Fruit fly (Drosophila melanogaster) whole organism, embryonic: ENCODE measurements around the gene Arpc2.

Experiments used
- Ada2b ChIP-seq: fragments of 200-800 bp; sonication (Bioruptor generic); IDR thresholded peaks from 2 replicates; pipeline ENCODE4 v1.3.6; 2022; ENCODE audit warnings: missing biosample characterization, missing genetic modification characterization
- Bgb ChIP-seq: fragments of 200-800 bp; sonication (Bioruptor generic); IDR thresholded peaks from 2 replicates; pipeline ENCODE4 v1.3.6; 2022; ENCODE audit warnings: missing biosample characterization, missing genetic modification characterization; ENCODE audit not compliant: partially characterized antibody
- CG10321 ChIP-seq: fragments of 200-800 bp; sonication (Bioruptor generic); IDR thresholded peaks from 2 replicates; pipeline ENCODE4 v1.3.6; 2022; ENCODE audit warnings: missing biosample characterization, missing genetic modification characterization
- CG10366 ChIP-seq: fragments of 200-800 bp; sonication (Bioruptor generic); IDR thresholded peaks from 2 replicates; pipeline ENCODE4 v1.3.6; 2022; ENCODE audit warnings: missing biosample characterization, missing genetic modification characterization
- CG11085 ChIP-seq: fragments of 200-800 bp; sonication (Bioruptor generic); IDR thresholded peaks from 2 replicates; pipeline ENCODE4 v1.3.6; 2022; ENCODE audit warnings: missing biosample characterization, missing genetic modification characterization
- CG12236 ChIP-seq: fragments of 200-800 bp; sonication (Bioruptor generic); optimal IDR thresholded peaks from 2 replicates; lab custom pipeline; 2016; ENCODE audit warnings: missing biosample characterization, missing genetic modification characterization
- CG13424 ChIP-seq: fragments of 200-800 bp; sonication (Bioruptor generic); optimal IDR thresholded peaks from 2 replicates; lab custom pipeline; 2019; ENCODE audit warnings: missing biosample characterization, mild to moderate bottlenecking, missing genetic modification characterization, moderate library complexity
- CG15269 ChIP-seq: fragments of 200-800 bp; sonication (Bioruptor generic); optimal IDR thresholded peaks from 2 replicates; lab custom pipeline; 2018; ENCODE audit warnings: missing biosample characterization, mild to moderate bottlenecking, missing genetic modification characterization, moderate library complexity
- CG17802 ChIP-seq: fragments of 200-800 bp; sonication (Bioruptor generic); optimal IDR thresholded peaks from 2 replicates; lab custom pipeline; 2018; ENCODE audit warnings: missing biosample characterization, mild to moderate bottlenecking, missing genetic modification characterization, moderate library complexity
- CG17912 ChIP-seq: fragments of 200-800 bp; sonication (Bioruptor generic); optimal IDR thresholded peaks from 2 replicates; lab custom pipeline; 2018; ENCODE audit warnings: missing biosample characterization, mild to moderate bottlenecking, missing genetic modification characterization
- CG18262 ChIP-seq: fragments of 200-800 bp; optimal IDR thresholded peaks from 3 replicates; lab custom pipeline; 2019; ENCODE audit warnings: missing biosample characterization, mild to moderate bottlenecking, missing genetic modification characterization, moderate library complexity
- CG2875 ChIP-seq: fragments of 200-800 bp; sonication (Bioruptor generic); optimal IDR thresholded peaks from 2 replicates; lab custom pipeline; 2017; ENCODE audit warnings: missing biosample characterization, mild to moderate bottlenecking, missing genetic modification characterization, missing genetic modification reagents
- CG31365 ChIP-seq: fragments of 200-800 bp; sonication (Bioruptor generic); optimal IDR thresholded peaks from 2 replicates; lab custom pipeline; 2018; ENCODE audit warnings: missing biosample characterization, mild to moderate bottlenecking, missing genetic modification characterization
- CG33213 ChIP-seq: fragments of 200-800 bp; sonication (Bioruptor generic); optimal IDR thresholded peaks from 3 replicates; lab custom pipeline; 2016; ENCODE audit warnings: missing biosample characterization, missing genetic modification characterization
- CG9437 ChIP-seq: fragments of 200-800 bp; sonication (Bioruptor generic); optimal IDR thresholded peaks from 2 replicates; lab custom pipeline; 2018; ENCODE audit warnings: missing biosample characterization, mild to moderate bottlenecking, missing genetic modification characterization
- Dek ChIP-seq: fragments of 200-800 bp; sonication (Bioruptor generic); optimal IDR thresholded peaks from 3 replicates; lab custom pipeline; 2019; ENCODE audit warnings: missing biosample characterization, mild to moderate bottlenecking, missing genetic modification characterization, moderate library complexity
- Doc2 ChIP-seq: fragments of 200-800 bp; sonication (Bioruptor generic); IDR thresholded peaks from 2 replicates; pipeline ENCODE4 v1.3.6; 2022; ENCODE audit warnings: missing biosample characterization, missing genetic modification characterization
- Fer1 ChIP-seq: fragments of 200-800 bp; sonication (Bioruptor generic); optimal IDR thresholded peaks from 2 replicates; lab custom pipeline; 2017; ENCODE audit warnings: missing biosample characterization, mild to moderate bottlenecking, missing genetic modification characterization
- Hand ChIP-seq: fragments of 200-800 bp; sonication (Bioruptor generic); optimal IDR thresholded peaks from 2 replicates; lab custom pipeline; 2017; ENCODE audit warnings: mild to moderate bottlenecking, missing biosample characterization, missing genetic modification reagents, missing genetic modification characterization
- HmgZ ChIP-seq: fragments of 200-800 bp; sonication (Bioruptor generic); optimal IDR thresholded peaks from 2 replicates; lab custom pipeline; 2018; ENCODE audit warnings: missing biosample characterization, mild to moderate bottlenecking, missing genetic modification characterization
- Hr39 ChIP-seq: fragments of >200 bp; optimal IDR thresholded peaks from 2 replicates; lab custom pipeline; 2017
- Max ChIP-seq: fragments of 200-800 bp; sonication (Bioruptor generic); optimal IDR thresholded peaks from 2 replicates; lab custom pipeline; 2016; ENCODE audit warnings: missing biosample characterization, mild to moderate bottlenecking, missing genetic modification characterization
- Nf-YB ChIP-seq: fragments of 200-800 bp; sonication (Bioruptor generic); optimal IDR thresholded peaks from 3 replicates; lab custom pipeline; 2019; ENCODE audit warnings: missing biosample characterization, mild to moderate bottlenecking, missing genetic modification characterization, moderate library complexity
- Poxn ChIP-seq: fragments of 200-800 bp; sonication (Bioruptor generic); IDR thresholded peaks from 2 replicates; pipeline ENCODE4 v1.3.6; 2022; ENCODE audit warnings: missing biosample characterization, missing genetic modification characterization
- Side ChIP-seq: fragments of 200-800 bp; sonication (Bioruptor generic); optimal IDR thresholded peaks from 2 replicates; lab custom pipeline; 2016; ENCODE audit warnings: missing biosample characterization, missing genetic modification characterization
- ab ChIP-seq: fragments of 200-800 bp; sonication (Bioruptor generic); optimal IDR thresholded peaks from 2 replicates; lab custom pipeline; 2016; ENCODE audit warnings: missing biosample characterization, missing genetic modification characterization
- al ChIP-seq: fragments of 200-800 bp; sonication (Bioruptor generic); IDR thresholded peaks from 2 replicates; pipeline ENCODE4 v1.3.6; 2022; ENCODE audit warnings: missing biosample characterization, missing genetic modification characterization
- ara ChIP-seq: fragments of 200-800 bp; sonication (Bioruptor generic); IDR thresholded peaks from 2 replicates; pipeline ENCODE4 v1.3.6; 2022; ENCODE audit warnings: missing biosample characterization, missing genetic modification characterization
- ash1 ChIP-seq: fragments of 200-800 bp; sonication (Bioruptor generic); optimal IDR thresholded peaks from 2 replicates; lab custom pipeline; 2018; ENCODE audit warnings: missing biosample characterization, mild to moderate bottlenecking, missing genetic modification characterization
- bbx ChIP-seq: fragments of 200-800 bp; sonication (Bioruptor generic); IDR thresholded peaks from 2 replicates; pipeline ENCODE4 v1.3.6; 2022; ENCODE audit warnings: missing biosample characterization, missing genetic modification characterization; ENCODE audit not compliant: partially characterized antibody
- bcd ChIP-seq: fragments of 200-800 bp; sonication (Bioruptor generic); optimal IDR thresholded peaks from 2 replicates; lab custom pipeline; 2017; ENCODE audit warnings: missing biosample characterization, mild to moderate bottlenecking, missing genetic modification characterization
- caup ChIP-seq: fragments of 200-800 bp; sonication (Bioruptor generic); optimal IDR thresholded peaks from 3 replicates; lab custom pipeline; 2017; ENCODE audit warnings: missing biosample characterization, mild to moderate bottlenecking, missing genetic modification characterization, moderate library complexity; ENCODE audit not compliant: severe bottlenecking
- ci ChIP-seq: fragments of 200-800 bp; sonication (Bioruptor generic); IDR thresholded peaks from 3 replicates; pipeline ENCODE4 v1.3.6; 2022; ENCODE audit warnings: missing biosample characterization, missing genetic modification characterization
- esg ChIP-seq: fragments of 200-800 bp; sonication (Bioruptor generic); conservative IDR thresholded peaks from 2 replicates; pipeline ENCODE4 v1.3.6; 2022; ENCODE audit warnings: missing biosample characterization, missing genetic modification characterization
- gro ChIP-seq: fragments of 200-800 bp; sonication (Bioruptor generic); optimal IDR thresholded peaks from 2 replicates; lab custom pipeline; 2016; ENCODE audit warnings: missing biosample characterization, missing genetic modification characterization
- lbe ChIP-seq: fragments of 200-800 bp; sonication (Bioruptor generic); optimal IDR thresholded peaks from 2 replicates; lab custom pipeline; 2016; ENCODE audit warnings: missing biosample characterization, mild to moderate bottlenecking, missing genetic modification characterization
- p53 ChIP-seq: fragments of 200-800 bp; sonication (Bioruptor generic); optimal IDR thresholded peaks from 2 replicates; lab custom pipeline; 2016; ENCODE audit warnings: missing biosample characterization, missing genetic modification characterization
- phol ChIP-seq: fragments of 200-800 bp; sonication (Bioruptor generic); optimal IDR thresholded peaks from 3 replicates; lab custom pipeline; 2018; ENCODE audit warnings: missing biosample characterization, mild to moderate bottlenecking, missing genetic modification characterization, moderate library complexity
- rib ChIP-seq: fragments of 200-800 bp; sonication (Bioruptor generic); IDR thresholded peaks from 2 replicates; pipeline ENCODE4 v1.3.6; 2022; ENCODE audit warnings: missing biosample characterization, missing genetic modification characterization
- run ChIP-seq: fragments of 200-800 bp; sonication (Bioruptor generic); optimal IDR thresholded peaks from 3 replicates; lab custom pipeline; 2018; ENCODE audit warnings: missing biosample characterization, mild to moderate bottlenecking, missing genetic modification characterization
- seq ChIP-seq: fragments of 200-800 bp; sonication (Bioruptor generic); IDR thresholded peaks from 2 replicates; pipeline ENCODE4 v1.3.6; 2022; ENCODE audit warnings: missing biosample characterization, missing genetic modification characterization
- slbo ChIP-seq: fragments of 200-800 bp; sonication (Bioruptor generic); IDR thresholded peaks from 2 replicates; pipeline ENCODE4 v1.3.6; 2022; ENCODE audit warnings: missing biosample characterization, missing genetic modification characterization
- sob ChIP-seq: fragments of 200-800 bp; sonication (Bioruptor generic); IDR thresholded peaks from 2 replicates; pipeline ENCODE4 v1.3.6; 2022; ENCODE audit warnings: missing biosample characterization, missing genetic modification characterization
- sqz ChIP-seq: fragments of 200-800 bp; sonication (Bioruptor generic); optimal IDR thresholded peaks from 3 replicates; lab custom pipeline; 2018; ENCODE audit warnings: missing biosample characterization, mild to moderate bottlenecking, missing genetic modification characterization

The Arpc2 gene

DNA sequence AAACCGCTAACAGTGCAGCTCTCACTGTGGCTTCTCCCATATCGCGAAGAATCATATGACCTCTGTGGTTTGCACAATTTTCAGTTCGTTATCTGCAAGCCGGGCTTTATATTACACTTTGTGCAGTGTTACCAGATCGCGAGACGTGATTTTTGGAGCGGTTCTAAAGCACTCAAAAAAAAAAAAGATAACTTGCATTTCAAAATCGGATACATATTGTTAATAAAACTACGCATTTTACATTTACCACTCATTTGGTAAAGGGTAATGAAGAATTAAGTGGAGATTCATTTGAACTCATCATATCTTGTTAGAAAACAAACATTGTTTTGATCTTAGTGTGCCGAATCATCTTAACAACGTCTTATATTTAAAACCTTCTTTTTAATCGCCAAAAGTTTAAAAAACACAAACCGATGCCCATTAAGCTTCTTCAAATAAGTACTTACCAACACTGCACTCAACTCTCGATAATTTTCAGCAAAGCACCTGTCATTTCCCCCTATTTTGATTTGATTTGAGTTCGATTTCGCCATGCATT is 46.5 kb downstream of the Arpc2 start, which contains the start of gene CG2493 (continued):
- TF ChIP-seq sob (GFP tag; lab: Robert Waterston, UW) (peak; percentile 59; the same call in 1 of the 2 replicates), CG33213 (GFP tag; lab: Kevin White, UChicago) (peak; percentile 5), slbo (no peak), ab (GFP tag; lab: Kevin White, UChicago) (no peak), CG9437 (GFP tag; lab: Kevin White, UChicago) (no peak), Bgb (GFP tag; lab: Robert Waterston, UW) (no peak), CG2875 (GFP tag; lab: Kevin White, UChicago) (no peak), Poxn (GFP tag; lab: Robert Waterston, UW) (no peak), lbe (GFP tag; lab: Kevin White, UChicago) (no peak), ci (GFP tag; lab: Robert Waterston, UW) (no peak), Fer1 (GFP tag; lab: Kevin White, UChicago) (peak; percentile 45), seq (GFP tag; lab: Robert Waterston, UW) (no peak), caup (no peak), Max (GFP tag; lab: Kevin White, UChicago) (no peak), gro (GFP tag; lab: Kevin White, UChicago) (no peak), CG13424 (tag; lab: Kevin White, UChicago) (no peak), ash1 (GFP tag; lab: Kevin White, UChicago) (no peak), Ada2b (GFP tag; lab: Robert Waterston, UW) (no peak), CG15269 (no peak), esg (GFP tag; lab: Robert Waterston, UW) (no peak), rib (GFP tag; lab: Robert Waterston, UW) (no peak), Nf-YB (GFP tag; lab: Kevin White, UChicago) (no peak), bcd (peak; percentile 30), CG12236 (GFP tag; lab: Kevin White, UChicago) (no peak), Doc2 (GFP tag; lab: Robert Waterston, UW) (no peak), CG17802 (tag; lab: Kevin White, UChicago) (no peak), CG11085 (GFP tag; lab: Robert Waterston, UW) (no peak), Hr39 (lab: Kevin White, UChicago) (no peak), CG18262 (tag; lab: Kevin White, UChicago) (peak; percentile 64), sqz (GFP tag; lab: Kevin White, UChicago) (no peak), phol (tag; lab: Kevin White, UChicago) (peak; percentile 63), HmgZ (tag; lab: Kevin White, UChicago) (no peak), p53 (GFP tag; lab: Kevin White, UChicago) (no peak), CG17912 (GFP tag; lab: Kevin White, UChicago) (no peak), bbx (no peak), CG31365 (tag; lab: Kevin White, UChicago) (no peak), Side (GFP tag; lab: Kevin White, UChicago) (no peak), al (GFP tag; lab: Robert Waterston, UW) (no peak), ara (GFP tag; lab: Robert Waterston, UW) (no peak), Dek (tag; lab: Kevin White, UChicago) (no peak), CG10366 (GFP tag; lab: Robert Waterston, UW) (no peak), Hand (GFP tag; lab: Kevin White, UChicago) (no peak), run (tag; lab: Kevin White, UChicago) (no peak), CG10321 (GFP tag; lab: Robert Waterston, UW) (no peak)
